Worm (Caenorhabditis elegans) whole organism, L2 larva: ENCODE measurements around the gene hum-10.

Source experiments
- egl-27 ChIP-seq: sonication (generic microtip); optimal IDR thresholded peaks from 3 replicates; lab custom pipeline; 2017; ENCODE audit warnings: missing biosample characterization, missing genetic modification reagents, missing genetic modification characterization
- nhr-12 ChIP-seq: fragments of 150-350 bp; optimal IDR thresholded peaks from 2 replicates; lab custom pipeline; 2014; ENCODE audit warnings: missing biosample characterization, missing genetic modification characterization

ce11 chrX:4787525-4787924, 5.4 kb upstream of the hum-10 start:
- no peak for TF ChIP-seq egl-27
- TF ChIP-seq nhr-12 (tag; lab: Kevin White, UChicago), result no peak
